Worm (Caenorhabditis elegans) whole organism, L3 larva: Measurements from ENCODE around the gene srx-131.

Source experiments
- R02D3.7 ChIP-seq: fragments of 150-350 bp; optimal IDR thresholded peaks from 2 replicates; lab custom pipeline; 2014; ENCODE audit warnings: missing biosample characterization, missing genetic modification characterization
- ZK546.5 ChIP-seq: sonication (generic microtip); optimal IDR thresholded peaks from 2 replicates; lab custom pipeline; 2017; ENCODE audit warnings: missing biosample characterization, missing genetic modification characterization
- aly-2 ChIP-seq: fragments of 150-350 bp; optimal IDR thresholded peaks from 2 replicates; lab custom pipeline; 2014; ENCODE audit warnings: missing biosample characterization, missing genetic modification characterization
- ama-1 ChIP-seq: fragments of 150-350 bp; optimal IDR thresholded peaks from 2 replicates; lab custom pipeline; 2018
- ceh-16 ChIP-seq: sonication (generic microtip); optimal IDR thresholded peaks from 2 replicates; lab custom pipeline; 2017; ENCODE audit warnings: missing biosample characterization, missing genetic modification characterization
- ceh-28 ChIP-seq: fragments of 150-350 bp; optimal IDR thresholded peaks from 2 replicates; lab custom pipeline; 2014; ENCODE audit warnings: missing biosample characterization, missing genetic modification reagents, missing genetic modification characterization
- ceh-82 ChIP-seq: fragments of 150-350 bp; optimal IDR thresholded peaks from 2 replicates; lab custom pipeline; 2014; ENCODE audit warnings: missing biosample characterization, missing genetic modification characterization
- ceh-9 ChIP-seq: sonication (generic microtip); optimal IDR thresholded peaks from 2 replicates; lab custom pipeline; 2018; ENCODE audit warnings: missing biosample characterization, missing genetic modification characterization
- daf-12 ChIP-seq: fragments of 150-350 bp; optimal IDR thresholded peaks from 2 replicates; lab custom pipeline; 2014; ENCODE audit warnings: missing biosample characterization, missing genetic modification reagents, missing genetic modification characterization
- egl-5 ChIP-seq: fragments of 150-350 bp; optimal IDR thresholded peaks from 2 replicates; lab custom pipeline; 2017; ENCODE audit warnings: missing biosample characterization, missing genetic modification reagents, missing genetic modification characterization, inconsistent platforms
- elt-2 ChIP-seq: sonication (generic microtip); optimal IDR thresholded peaks from 2 replicates; lab custom pipeline; 2016; ENCODE audit warnings: missing genetic modification reagents, mild to moderate bottlenecking, missing genetic modification characterization, missing compliant biosample characterization
- elt-3 ChIP-seq, 3 experiments: fragments of 150-350 bp in 1 of 3; sonication (generic microtip) in 2 of 3; optimal IDR thresholded peaks; 2 replicates in 2 of 3; 4 replicates in 1 of 3; lab custom pipeline; 2014 to 2017; ENCODE audit warnings: missing biosample characterization in 3 of 3, missing genetic modification characterization in 3 of 3
- fkh-10 ChIP-seq: sonication (generic microtip); optimal IDR thresholded peaks from 2 replicates; lab custom pipeline; 2017; ENCODE audit warnings: missing biosample characterization, missing genetic modification reagents, missing genetic modification characterization
- fos-1 ChIP-seq: fragments of 150-350 bp; optimal IDR thresholded peaks from 2 replicates; lab custom pipeline; 2014; ENCODE audit warnings: missing biosample characterization, missing genetic modification characterization
- hmg-11 ChIP-seq: sonication (generic microtip); optimal IDR thresholded peaks from 2 replicates; lab custom pipeline; 2016; ENCODE audit warnings: missing genetic modification characterization, missing compliant biosample characterization
- lin-15B ChIP-seq: fragments of 150-350 bp; optimal IDR thresholded peaks from 2 replicates; lab custom pipeline; 2014; ENCODE audit warnings: missing biosample characterization, missing genetic modification characterization
- mdl-1 ChIP-seq: fragments of 150-350 bp; optimal IDR thresholded peaks from 2 replicates; lab custom pipeline; 2014; ENCODE audit warnings: missing biosample characterization, missing genetic modification characterization
- nhr-11 ChIP-seq: fragments of 150-350 bp; optimal IDR thresholded peaks from 2 replicates; lab custom pipeline; 2014; ENCODE audit warnings: missing biosample characterization, missing genetic modification characterization
- nhr-23 ChIP-seq: fragments of 150-350 bp; optimal IDR thresholded peaks from 2 replicates; lab custom pipeline; 2014; ENCODE audit warnings: missing biosample characterization, missing genetic modification reagents, missing genetic modification characterization
- nhr-28 ChIP-seq: fragments of 150-350 bp; optimal IDR thresholded peaks from 2 replicates; lab custom pipeline; 2014; ENCODE audit warnings: missing biosample characterization, missing genetic modification characterization
- nhr-67 ChIP-seq: fragments of 150-350 bp; optimal IDR thresholded peaks from 2 replicates; lab custom pipeline; 2014; ENCODE audit warnings: missing biosample characterization, missing genetic modification characterization
- nhr-76 ChIP-seq: fragments of 150-350 bp; sonication (generic microtip); optimal IDR thresholded peaks from 5 replicates; lab custom pipeline; 2014; ENCODE audit warnings: missing biosample characterization, missing genetic modification characterization
- pha-4 ChIP-seq: fragments of 150-350 bp; optimal IDR thresholded peaks from 2 replicates; lab custom pipeline; 2014; ENCODE audit warnings: missing biosample characterization, missing genetic modification reagents, missing genetic modification characterization
- pqm-1 ChIP-seq: fragments of 150-350 bp; optimal IDR thresholded peaks from 2 replicates; lab custom pipeline; 2017; ENCODE audit warnings: missing biosample characterization, missing genetic modification characterization, inconsistent platforms
- sea-2 ChIP-seq: fragments of 150-350 bp; sonication (generic microtip); optimal IDR thresholded peaks from 4 replicates; lab custom pipeline; 2014; ENCODE audit warnings: missing biosample characterization, missing genetic modification reagents, missing genetic modification characterization
- skn-1 ChIP-seq: fragments of 150-350 bp; optimal IDR thresholded peaks from 2 replicates; lab custom pipeline; 2014; ENCODE audit warnings: missing biosample characterization, missing genetic modification characterization
- snpc-4 ChIP-seq: fragments of 150-350 bp; optimal IDR thresholded peaks from 2 replicates; lab custom pipeline; 2014; ENCODE audit warnings: missing biosample characterization, missing genetic modification characterization
- tbx-2 ChIP-seq: sonication (generic microtip); optimal IDR thresholded peaks from 2 replicates; lab custom pipeline; 2016; ENCODE audit warnings: mild to moderate bottlenecking, missing genetic modification characterization, missing compliant biosample characterization
- unc-39 ChIP-seq: sonication (generic microtip); optimal IDR thresholded peaks from 4 replicates; lab custom pipeline; 2017; ENCODE audit warnings: missing biosample characterization, missing genetic modification characterization
- unc-62 ChIP-seq: fragments of 150-350 bp; sonication (generic microtip); optimal IDR thresholded peaks from 4 replicates; lab custom pipeline; 2014; ENCODE audit warnings: missing biosample characterization, missing genetic modification reagents, missing genetic modification characterization
- zag-1 ChIP-seq: fragments of 150-350 bp; optimal IDR thresholded peaks from 2 replicates; lab custom pipeline; 2014; ENCODE audit warnings: missing biosample characterization, missing genetic modification characterization
- ztf-11 ChIP-seq: fragments of 150-350 bp; optimal IDR thresholded peaks from 2 replicates; lab custom pipeline; 2014; ENCODE audit warnings: missing biosample characterization, missing genetic modification characterization
- ztf-4 ChIP-seq: fragments of 150-350 bp; optimal IDR thresholded peaks from 2 replicates; lab custom pipeline; 2014; ENCODE audit warnings: missing biosample characterization, missing genetic modification characterization

The srx-131 gene

DNA sequence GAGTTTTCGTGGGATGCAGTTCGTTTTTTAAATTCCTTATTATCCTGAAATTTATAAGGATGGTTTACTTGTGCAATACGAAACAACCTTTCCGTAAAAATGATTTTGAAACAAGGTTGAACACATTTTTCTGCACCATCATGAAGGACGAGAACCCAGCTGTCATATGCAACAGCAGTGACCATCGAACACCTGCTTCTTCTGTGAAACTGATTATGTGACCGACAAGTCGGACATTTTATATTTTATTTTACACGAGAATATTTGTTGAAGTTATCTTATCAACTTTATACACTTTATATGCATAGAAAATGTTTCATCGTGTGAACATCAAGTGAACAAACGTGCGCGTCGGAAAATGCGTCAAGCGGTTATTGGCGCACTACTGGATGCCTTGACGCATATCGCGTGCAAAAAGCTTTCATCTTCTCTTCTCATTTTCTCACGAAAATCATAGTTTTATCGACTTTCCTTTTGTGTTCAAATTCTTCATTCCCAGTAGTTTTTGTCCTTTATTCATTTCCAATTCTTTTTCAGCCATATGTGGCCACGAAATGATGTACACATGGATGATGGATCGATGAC lies 26.3 kb upstream of the srx-131 start, which contains the start of gene sel-10 (continued):
- TF ChIP-seq nhr-67 (no peak), nhr-28 (tag; lab: Kevin White, UChicago) (no peak), mdl-1 (tag; lab: Kevin White, UChicago) (no peak)

DNA sequence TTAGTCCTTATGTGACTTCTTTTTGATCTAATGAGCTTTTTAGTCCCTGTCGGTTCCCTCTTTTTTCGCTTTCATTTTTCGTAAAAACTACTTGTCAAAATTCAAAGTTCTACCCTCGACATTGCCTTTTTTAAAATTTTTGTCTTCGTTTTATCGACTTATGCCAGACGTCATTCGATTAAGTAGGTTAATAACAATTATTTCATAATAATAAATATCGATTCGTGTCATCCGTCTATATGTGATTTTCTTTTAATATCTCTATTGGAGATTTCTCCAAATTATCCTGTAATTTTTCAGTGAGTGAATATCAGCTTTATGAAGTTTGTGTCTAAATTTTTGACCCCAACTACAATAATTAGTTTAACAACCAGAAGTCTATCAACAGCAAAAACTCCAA lies 22.5 kb upstream of the srx-131 start, which contains the start of gene hpo-31:
Gene hpo-31, plus strand, starts transcription at position 301 of the 400 bp plus-strand sequence.
- TF ChIP-seq skn-1 (tag; lab: Kevin White, UChicago) (no peak), unc-62 (GFP tag; lab: Kevin White, UChicago) (no peak), nhr-23 (no peak), tbx-2 (tag; lab: Kevin White, UChicago) (no peak), snpc-4 (tag; lab: Kevin White, UChicago) (no peak), ceh-82 (tag; lab: Kevin White, UChicago) (no peak), ZK546.5 (tag; lab: Kevin White, UChicago) (no peak), hmg-11 (no peak), nhr-11 (tag; lab: Kevin White, UChicago) (no peak), pqm-1 (tag; lab: Kevin White, UChicago) (no peak), ceh-28 (tag; lab: Kevin White, UChicago) (no peak), zag-1 (tag; lab: Kevin White, UChicago) (no peak)

DNA sequence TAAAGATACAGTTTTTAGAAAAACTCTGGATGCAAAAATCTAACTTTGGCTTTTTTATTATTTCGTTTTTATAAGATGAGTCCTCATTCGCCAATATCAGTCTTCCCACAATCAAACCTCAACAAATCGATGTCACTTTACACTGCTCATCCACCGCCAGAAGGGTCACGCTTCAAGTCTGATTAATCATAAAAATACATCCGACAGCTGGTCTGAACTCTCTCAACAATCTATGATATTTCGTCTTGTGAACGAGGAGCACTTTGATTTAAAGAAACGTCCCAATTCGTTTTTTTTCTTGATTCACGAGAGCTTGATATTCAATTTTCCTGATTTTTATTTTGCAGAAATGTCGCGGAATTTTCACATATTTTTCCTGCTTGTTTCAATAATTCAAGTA lies 17.3 kb upstream of the srx-131 start, which contains the start of gene nrf-5:
Gene nrf-5, plus strand, starts transcription at position 348 of the 400 bp plus-strand sequence.
- no peak for TF ChIP-seq lin-15B
- no peak for TF ChIP-seq snpc-4 (tag; lab: Kevin White, UChicago)
- TF ChIP-seq unc-62 (GFP tag; lab: Kevin White, UChicago) = no peak
- TF ChIP-seq fos-1 (tag; lab: Kevin White, UChicago) = no peak
- no peak for TF ChIP-seq skn-1 (tag; lab: Kevin White, UChicago)
- TF ChIP-seq daf-12 (tag; lab: Kevin White, UChicago) = no peak
- no peak for TF ChIP-seq sea-2
- no peak for TF ChIP-seq nhr-67
- TF ChIP-seq hmg-11 = no peak
- TF ChIP-seq nhr-23 = no peak
- no peak for TF ChIP-seq ZK546.5 (tag; lab: Kevin White, UChicago)
- no peak for TF ChIP-seq ceh-9 (tag; lab: Kevin White, UChicago)

DNA sequence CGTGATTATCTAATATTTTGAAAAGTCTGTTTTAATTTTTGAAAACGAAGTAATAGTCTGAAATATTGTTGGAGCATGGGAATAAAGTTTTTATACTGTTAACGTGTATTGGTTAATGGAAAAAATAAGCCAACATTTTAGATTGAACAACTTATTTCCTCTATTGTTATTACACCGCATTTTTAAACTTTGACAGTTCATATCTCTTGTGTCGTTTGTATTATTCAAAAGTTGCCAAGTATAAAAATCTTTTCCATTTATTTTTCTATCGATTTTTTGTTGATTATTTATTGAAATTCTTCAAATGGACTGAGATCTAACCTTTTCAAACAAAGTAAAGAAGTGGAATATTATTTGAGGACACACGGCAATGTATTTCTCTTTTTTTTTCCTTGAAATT lies 14.4 kb upstream of the srx-131 start, which contains the start of gene str-165:
Gene str-165, plus strand, starts transcription at position 301 of the 400 bp plus-strand sequence.
- no peak for TF ChIP-seq pqm-1 (tag; lab: Kevin White, UChicago)
- no peak for TF ChIP-seq nhr-11 (tag; lab: Kevin White, UChicago)
- TF ChIP-seq pha-4 = no peak
- no peak for TF ChIP-seq unc-62 (GFP tag; lab: Kevin White, UChicago)
- no peak for TF ChIP-seq elt-3 (tag; optimal IDR thresholded peaks at IDR 0.05; lab: Kevin White, UChicago)
- TF ChIP-seq nhr-67 = no peak
- TF ChIP-seq ceh-16 (tag; lab: Kevin White, UChicago) = no peak
- no peak for TF ChIP-seq ceh-9 (tag; lab: Kevin White, UChicago)
- no peak for TF ChIP-seq ceh-82 (tag; lab: Kevin White, UChicago)
- TF ChIP-seq fkh-10 (GFP tag; lab: Kevin White, UChicago) = no peak
- TF ChIP-seq lin-15B = no peak
- no peak for TF ChIP-seq nhr-23
- no peak for TF ChIP-seq ztf-11 (tag; lab: Kevin White, UChicago)
- TF ChIP-seq unc-39 (tag; lab: Kevin White, UChicago) = no peak
- no peak for TF ChIP-seq elt-2 (tag; lab: Kevin White, UChicago)
- TF ChIP-seq, all 47 proteins: peak for 0

DNA sequence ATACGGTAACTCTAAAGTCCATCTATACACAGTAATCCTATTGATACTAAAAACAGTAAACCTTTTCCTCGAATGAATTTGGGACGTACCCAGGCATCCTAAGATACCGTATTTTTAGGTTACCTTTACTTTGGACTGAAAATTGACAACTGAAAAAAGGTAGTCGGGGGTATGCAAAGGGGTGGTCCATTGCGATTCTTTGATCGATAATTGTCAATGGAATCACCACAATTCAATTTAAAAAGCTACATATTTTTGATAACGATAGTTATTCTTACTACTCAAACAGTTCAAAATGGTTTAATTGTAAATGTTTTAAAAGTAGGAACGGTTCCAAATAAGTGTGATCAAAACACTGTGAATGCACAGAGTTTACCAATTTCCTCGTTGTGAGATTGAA lies 11.3 kb upstream of the srx-131 start, which contains the start of gene srx-129:
Gene srx-129, plus strand, starts transcription at position 301 of the 400 bp plus-strand sequence.
- TF ChIP-seq R02D3.7 (tag; lab: Kevin White, UChicago) (no peak), fos-1 (tag; lab: Kevin White, UChicago) (no peak), aly-2 (tag; lab: Kevin White, UChicago) (no peak), fkh-10 (GFP tag; lab: Kevin White, UChicago) (no peak), tbx-2 (tag; lab: Kevin White, UChicago) (no peak), ztf-4 (tag; lab: Kevin White, UChicago) (no peak), egl-5 (tag; lab: Kevin White, UChicago) (no peak), nhr-67 (no peak), ztf-11 (tag; lab: Kevin White, UChicago) (no peak), ceh-9 (tag; lab: Kevin White, UChicago) (no peak), ceh-28 (tag; lab: Kevin White, UChicago) (no peak), nhr-76 (tag; lab: Kevin White, UChicago) (no peak), ama-1 (lab: Kevin White, UChicago) (no peak), ceh-16 (tag; lab: Kevin White, UChicago) (no peak), elt-2 (tag; lab: Kevin White, UChicago) (no peak), ceh-82 (tag; lab: Kevin White, UChicago) (no peak)
- TF ChIP-seq, all 47 proteins: peak for 0
